Worm (Caenorhabditis elegans) whole organism, late embryonic: ENCODE results near the gene F39D8.3.

Source experiments
- Y22D7AL.16 ChIP-seq: sonication (generic microtip); optimal IDR thresholded peaks from 2 replicates; lab custom pipeline; 2016; ENCODE audit warnings: missing genetic modification characterization, missing compliant biosample characterization
- ahr-1 ChIP-seq: sonication (generic microtip); optimal IDR thresholded peaks from 2 replicates; lab custom pipeline; 2016; ENCODE audit warnings: missing genetic modification characterization, missing compliant biosample characterization
- ama-1 ChIP-seq: fragments of 150-350 bp; optimal IDR thresholded peaks from 2 replicates; lab custom pipeline; 2014
- ceh-14 ChIP-seq: sonication (generic microtip); optimal IDR thresholded peaks from 2 replicates; lab custom pipeline; 2016; ENCODE audit warnings: missing genotype, missing genetic modification characterization, missing compliant biosample characterization
- ceh-19 ChIP-seq: fragments of 200-800 bp; sonication (Bioruptor generic); optimal IDR thresholded peaks from 2 replicates; lab custom pipeline; 2018; ENCODE audit warnings: mild to moderate bottlenecking, missing genetic modification characterization, missing compliant biosample characterization
- ceh-22 ChIP-seq: sonication (generic microtip); optimal IDR thresholded peaks from 2 replicates; lab custom pipeline; 2017; ENCODE audit warnings: missing biosample characterization, missing genetic modification characterization
- ceh-31 ChIP-seq: sonication (generic microtip); optimal IDR thresholded peaks from 2 replicates; lab custom pipeline; 2016; ENCODE audit warnings: missing genetic modification characterization, missing compliant biosample characterization
- ceh-34 ChIP-seq: sonication (generic microtip); optimal IDR thresholded peaks from 2 replicates; lab custom pipeline; 2016; ENCODE audit warnings: mild to moderate bottlenecking, missing genetic modification characterization, missing compliant biosample characterization
- ceh-48 ChIP-seq: sonication (generic microtip); optimal IDR thresholded peaks from 2 replicates; lab custom pipeline; 2016; ENCODE audit warnings: missing genetic modification characterization, inconsistent platforms, missing compliant biosample characterization
- ceh-6 ChIP-seq: fragments of 200-800 bp; sonication (Bioruptor generic); optimal IDR thresholded peaks from 2 replicates; lab custom pipeline; 2018; ENCODE audit warnings: mild to moderate bottlenecking, missing genetic modification characterization, missing compliant biosample characterization
- che-1 ChIP-seq: sonication (generic microtip); optimal IDR thresholded peaks from 2 replicates; lab custom pipeline; 2016; ENCODE audit warnings: mild to moderate bottlenecking, missing genetic modification characterization, missing compliant biosample characterization
- elt-2 ChIP-seq: sonication (generic microtip); optimal IDR thresholded peaks from 2 replicates; lab custom pipeline; 2016; ENCODE audit warnings: missing genetic modification reagents, missing genetic modification characterization, missing compliant biosample characterization
- elt-4 ChIP-seq: sonication (generic microtip); optimal IDR thresholded peaks from 2 replicates; lab custom pipeline; 2016; ENCODE audit warnings: missing genetic modification characterization, missing compliant biosample characterization
- eyg-1 ChIP-seq: sonication (generic microtip); optimal IDR thresholded peaks from 2 replicates; lab custom pipeline; 2016; ENCODE audit warnings: missing genotype, missing genetic modification characterization, missing compliant biosample characterization
- fax-1 ChIP-seq: sonication (generic microtip); optimal IDR thresholded peaks from 2 replicates; lab custom pipeline; 2016; ENCODE audit warnings: missing genotype, missing genetic modification characterization, missing compliant biosample characterization
- hlh-15 ChIP-seq: sonication (generic microtip); optimal IDR thresholded peaks from 2 replicates; lab custom pipeline; 2016; ENCODE audit warnings: missing genetic modification characterization, missing compliant biosample characterization
- hlh-6 ChIP-seq: sonication (generic microtip); optimal IDR thresholded peaks from 2 replicates; lab custom pipeline; 2016; ENCODE audit warnings: missing genotype, missing genetic modification characterization, missing compliant biosample characterization
- hlh-8 ChIP-seq: sonication (generic microtip); optimal IDR thresholded peaks from 2 replicates; lab custom pipeline; 2016; ENCODE audit warnings: missing genotype, missing genetic modification characterization, missing compliant biosample characterization
- odd-2 ChIP-seq: sonication (generic microtip); optimal IDR thresholded peaks from 2 replicates; lab custom pipeline; 2017; ENCODE audit warnings: antibody characterized with exemption, mild to moderate bottlenecking, missing genetic modification characterization, missing compliant biosample characterization
- pat-9 ChIP-seq: fragments of 200-800 bp; sonication (Bioruptor generic); optimal IDR thresholded peaks from 2 replicates; lab custom pipeline; 2018; ENCODE audit warnings: mild to moderate bottlenecking, missing genetic modification characterization, moderate library complexity, missing compliant biosample characterization
- pax-1 ChIP-seq: fragments of 150-350 bp; optimal IDR thresholded peaks from 2 replicates; lab custom pipeline; 2014; ENCODE audit warnings: missing biosample characterization, missing genetic modification characterization
- pha-4 ChIP-seq: fragments of 150-350 bp; optimal IDR thresholded peaks from 2 replicates; lab custom pipeline; 2018; ENCODE audit warnings: missing biosample characterization, missing genetic modification reagents, missing genetic modification characterization
- pros-1 ChIP-seq: fragments of 150-350 bp; optimal IDR thresholded peaks from 2 replicates; lab custom pipeline; 2014; ENCODE audit warnings: missing biosample characterization, missing genetic modification reagents, missing genetic modification characterization
- ref-2 ChIP-seq: sonication (generic microtip); optimal IDR thresholded peaks from 2 replicates; lab custom pipeline; 2016; ENCODE audit warnings: missing genetic modification characterization, missing compliant biosample characterization
- syd-9 ChIP-seq: sonication (generic microtip); optimal IDR thresholded peaks from 2 replicates; lab custom pipeline; 2016; ENCODE audit warnings: mild to moderate bottlenecking, missing genetic modification characterization, moderate library complexity, missing compliant biosample characterization
- ttx-3 ChIP-seq: sonication (generic microtip); optimal IDR thresholded peaks from 2 replicates; lab custom pipeline; 2016; ENCODE audit warnings: missing genetic modification reagents, missing genetic modification characterization, missing compliant biosample characterization
- unc-42 ChIP-seq: sonication (generic microtip); optimal IDR thresholded peaks from 2 replicates; lab custom pipeline; 2016; ENCODE audit warnings: missing genotype, missing genetic modification characterization, missing compliant biosample characterization
- unc-55 ChIP-seq: sonication (generic microtip); optimal IDR thresholded peaks from 2 replicates; lab custom pipeline; 2017; ENCODE audit warnings: missing biosample characterization, missing genetic modification reagents, missing genetic modification characterization
- unc-86 ChIP-seq: sonication (generic microtip); optimal IDR thresholded peaks from 2 replicates; lab custom pipeline; 2016; ENCODE audit warnings: missing genetic modification characterization, missing compliant biosample characterization

The F39D8.3 gene

DNA sequence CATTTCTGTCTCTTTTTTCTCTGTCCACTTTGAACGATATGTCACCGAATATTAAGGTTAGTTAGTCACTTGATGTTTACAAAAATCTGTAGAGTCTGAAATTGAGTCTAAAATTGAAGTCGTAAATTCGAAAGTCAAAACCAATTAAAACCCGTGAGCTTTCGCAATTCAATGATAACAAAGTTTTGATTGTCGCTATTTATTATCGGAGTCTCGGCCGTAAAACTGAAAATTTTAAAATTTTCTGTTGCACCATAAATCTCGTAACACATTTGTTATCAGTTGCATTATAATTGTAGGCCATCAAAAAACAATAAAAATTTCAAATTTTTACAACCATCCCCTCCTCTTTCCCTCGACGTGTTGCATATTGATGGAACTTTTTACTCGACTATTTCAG is 12.2 kb upstream of the F39D8.3 start:
- TF ChIP-seq hlh-15 (tag; lab: Kevin White, UChicago) (no peak), odd-2 (tag; lab: Kevin White, UChicago) (no peak), syd-9 (tag; lab: Kevin White, UChicago) (no peak), unc-86 (no peak), hlh-6 (tag; lab: Kevin White, UChicago) (no peak), ceh-34 (tag; lab: Kevin White, UChicago) (no peak), pha-4 (tag; lab: Kevin White, UChicago) (no peak), pat-9 (tag; lab: Kevin White, UChicago) (no peak), ceh-22 (tag; lab: Kevin White, UChicago) (no peak)

ce11 chrX:15415226-15415625 is 5.5 kb upstream of the F39D8.3 start, which contains the start of gene pqn-36:
Gene pqn-36 (minus strand): TSS chrX:15415493.
- no peak for TF ChIP-seq che-1 (tag; lab: Kevin White, UChicago)
- TF ChIP-seq ttx-3 (tag; lab: Kevin White, UChicago) = no peak
- TF ChIP-seq, all 69 proteins: peak for 0

ce11 chrX:15423708-15424423 is 3.1 kb downstream of the F39D8.3 start:
- TF ChIP-seq ceh-6 (GFP tag; lab: Kevin White, UChicago) = no peak
- no peak for TF ChIP-seq hlh-15 (tag; lab: Kevin White, UChicago)
- TF ChIP-seq elt-2 (tag; lab: Kevin White, UChicago) = peak; percentile 86
- no peak for TF ChIP-seq unc-86
- TF ChIP-seq, all 69 proteins: peak for 1

DNA sequence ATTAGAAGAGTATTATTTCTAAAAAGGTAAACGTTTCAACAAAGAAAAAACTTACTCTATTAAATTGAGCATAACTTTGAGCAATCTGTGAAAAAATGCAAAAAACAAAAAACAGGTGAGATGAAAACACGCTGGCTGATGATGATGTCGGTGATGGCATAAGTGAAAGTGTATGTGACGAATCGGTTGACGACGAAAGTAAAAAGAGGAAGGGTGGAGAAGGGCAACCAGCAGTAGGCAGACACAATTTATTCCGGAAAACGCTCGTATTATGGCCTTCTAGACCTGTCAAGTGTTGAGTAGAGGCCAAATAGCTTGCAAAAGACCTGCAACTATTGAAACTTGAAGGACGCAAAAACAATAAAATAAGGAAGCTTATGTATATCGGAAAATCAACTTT is 7.2 kb downstream of the F39D8.3 start, which contains the start of gene nas-13:
nas-13 (minus strand) TSS at position 323 of the 400 bp plus-strand sequence.
- no peak for TF ChIP-seq Y22D7AL.16
- TF ChIP-seq hlh-8 (tag; lab: Kevin White, UChicago) = no peak
- no peak for TF ChIP-seq hlh-15 (tag; lab: Kevin White, UChicago)
- TF ChIP-seq pax-1 (tag; lab: Kevin White, UChicago) = no peak
- TF ChIP-seq ceh-14 (tag; lab: Kevin White, UChicago) = no peak
- TF ChIP-seq elt-4 = no peak
- no peak for TF ChIP-seq odd-2 (tag; lab: Kevin White, UChicago)
- TF ChIP-seq che-1 (tag; lab: Kevin White, UChicago) = no peak
- no peak for TF ChIP-seq ceh-31 (tag; lab: Kevin White, UChicago)
- TF ChIP-seq ceh-19 (GFP tag; lab: Kevin White, UChicago) = no peak
- no peak for TF ChIP-seq ref-2 (tag; lab: Kevin White, UChicago)
- TF ChIP-seq ceh-48 = no peak
- TF ChIP-seq unc-55 (GFP tag; lab: Kevin White, UChicago) = no peak

DNA sequence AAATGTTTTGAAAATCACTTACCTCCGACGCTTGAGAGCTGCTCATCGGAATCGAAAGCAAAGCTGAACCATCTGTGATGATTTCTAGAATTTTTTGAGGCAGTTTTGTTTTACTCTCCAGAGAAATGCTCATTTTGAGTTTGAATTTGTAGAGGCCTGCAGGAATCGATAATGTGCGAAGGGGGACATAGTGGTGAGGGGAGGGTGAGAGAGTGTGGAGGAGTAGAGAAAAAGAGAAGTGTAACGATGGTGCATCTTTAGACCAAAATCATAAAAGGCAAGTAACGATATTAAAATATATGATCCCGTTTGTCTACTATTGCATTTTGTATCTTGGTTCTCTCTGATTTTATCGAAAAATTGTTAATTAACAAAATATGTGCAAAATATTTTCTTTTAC is 10.2 kb downstream of the F39D8.3 start, which contains the start of gene blos-8:
blos-8 (minus strand) TSS at position 216 of the 400 bp plus-strand sequence.
- TF ChIP-seq che-1 (tag; lab: Kevin White, UChicago) (no peak), pros-1 (tag; lab: Kevin White, UChicago) (no peak), odd-2 (tag; lab: Kevin White, UChicago) (no peak), hlh-6 (tag; lab: Kevin White, UChicago) (no peak), unc-42 (peak; percentile 24), ahr-1 (tag; lab: Kevin White, UChicago) (no peak), fax-1 (tag; lab: Kevin White, UChicago) (no peak), eyg-1 (tag; lab: Kevin White, UChicago) (no peak), pax-1 (tag; lab: Kevin White, UChicago) (no peak), ceh-34 (tag; lab: Kevin White, UChicago) (no peak), hlh-8 (tag; lab: Kevin White, UChicago) (no peak), ceh-48 (peak; percentile 86), unc-55 (GFP tag; lab: Kevin White, UChicago) (no peak)

ce11 chrX:15433487-15433886 is 12.7 kb downstream of the F39D8.3 start, which contains the start of gene flp-32:
Gene flp-32 (plus strand): TSS chrX:15433787.
- no peak for TF ChIP-seq ama-1
- TF ChIP-seq ref-2 (tag; lab: Kevin White, UChicago) = peak; percentile 7
